Fruit fly (Drosophila melanogaster): ENCODE results near the gene RpL36A.

Gene RpL36A

DNA sequence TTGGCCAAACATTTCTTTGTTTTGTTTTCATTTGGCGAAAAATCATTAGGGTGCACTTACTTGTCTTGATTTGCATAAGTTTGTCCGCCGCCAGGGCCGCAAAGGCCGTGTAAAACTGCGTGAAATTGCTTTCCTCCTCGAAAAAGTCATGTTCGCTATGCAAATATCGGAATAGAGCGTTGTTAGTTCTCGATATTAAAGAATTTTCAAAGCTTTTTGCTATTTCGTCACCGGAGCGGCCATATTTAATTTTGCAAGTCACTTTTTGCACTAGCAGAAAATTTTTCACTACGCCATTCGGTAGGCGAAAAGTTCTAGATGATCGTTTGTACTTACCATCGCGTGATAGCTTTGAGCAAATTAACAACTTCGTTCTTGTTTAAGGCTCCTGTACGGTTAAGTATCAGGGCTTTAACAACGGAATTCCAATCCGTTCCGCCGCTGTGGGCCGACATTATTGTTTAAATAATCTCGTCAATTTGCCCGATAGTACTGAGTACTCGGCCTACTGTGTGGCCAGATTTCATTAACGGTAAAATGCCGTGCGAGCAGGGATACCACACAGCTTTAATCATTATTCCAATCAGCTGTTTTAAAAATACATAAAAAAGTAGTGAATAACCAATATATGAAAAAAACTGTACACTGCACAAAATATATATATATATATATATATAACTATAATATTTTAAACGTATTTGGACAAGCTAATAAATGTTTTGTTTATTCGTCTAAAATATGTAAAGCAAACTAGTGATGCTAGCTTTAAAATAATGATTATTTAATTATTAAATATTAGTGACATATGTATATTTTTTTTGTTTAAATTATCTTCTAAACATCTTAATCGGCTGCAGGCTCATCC lies 28.6 kb upstream of the RpL36A start, which contains the start of gene poe (continued):
- TF ChIP-seq CG13287 (GFP tag; IDR thresholded peaks at IDR 0.05; ENCODE audit: partially characterized antibody) (peak; percentile 43), Myb (GFP tag; optimal IDR thresholded peaks at IDR 0.05) (peak; percentile 15), Sry-δ (GFP tag; optimal IDR thresholded peaks at IDR 0.05) (no peak), Dfd (GFP tag; optimal IDR thresholded peaks at IDR 0.05) (no peak), Pdp1 (GFP tag; optimal IDR thresholded peaks at IDR 0.05) (no peak), CG11456 (GFP tag; IDR thresholded peaks at IDR 0.05) (0 out of 3 replicates have a peak, but pooled peaks have one; percentile 33), Neu2 (GFP tag; optimal IDR thresholded peaks at IDR 0.05; ENCODE audit: borderline replicate concordance) (no peak), Six4 (GFP tag; optimal IDR thresholded peaks at IDR 0.05) (peak; percentile 21), CG14965 (GFP tag; optimal IDR thresholded peaks at IDR 0.05; ENCODE audit: borderline replicate concordance) (no peak), CG18619 (GFP tag; optimal IDR thresholded peaks at IDR 0.05) (no peak), CG15601 (tag; optimal IDR thresholded peaks at IDR 0.05) (no peak), Xbp1 (GFP tag; optimal IDR thresholded peaks at IDR 0.05) (no peak), Jarid2 (GFP tag; optimal IDR thresholded peaks at IDR 0.05) (no peak), Gug (GFP tag; IDR thresholded peaks at IDR 0.05) (no peak), CG7786 (GFP tag; optimal IDR thresholded peaks at IDR 0.05) (no peak), Lim3 (GFP tag; IDR thresholded peaks at IDR 0.05) (no peak), Ets97D (GFP tag; optimal IDR thresholded peaks at IDR 0.05) (peak; percentile 20), dati (GFP tag; IDR thresholded peaks at IDR 0.05) (no peak), cas (GFP tag; IDR thresholded peaks at IDR 0.05) (no peak), HLH4C (GFP tag; IDR thresholded peaks at IDR 0.05; ENCODE audit: partially characterized antibody) (peak; percentile 39; the same call in 2 of the 3 replicates), fd96Cb (tag; optimal IDR thresholded peaks at IDR 0.05) (peak; percentile 57), CG12155 (GFP tag; optimal IDR thresholded peaks at IDR 0.05) (no peak), cad (GFP tag; optimal IDR thresholded peaks at IDR 0.05) (no peak), CG11085 (GFP tag; IDR thresholded peaks at IDR 0.05) (peak; percentile 49; the same call in 1 of the 2 replicates), CG13424 (tag; optimal IDR thresholded peaks at IDR 0.05) (no peak), kni (GFP tag; optimal IDR thresholded peaks at IDR 0.05) (no peak), Ets65A (GFP tag) (peak; percentile 45), tin (GFP tag; optimal IDR thresholded peaks at IDR 0.05) (no peak), fu2 (GFP tag; optimal IDR thresholded peaks at IDR 0.05) (no peak), CG2678 (tag; optimal IDR thresholded peaks at IDR 0.05) (no peak), sqz (GFP tag; optimal IDR thresholded peaks at IDR 0.05) (peak; percentile 99), CG8924 (tag; optimal IDR thresholded peaks at IDR 0.05) (peak; percentile 78), pros (GFP tag; optimal IDR thresholded peaks at IDR 0.05) (no peak), en (GFP tag; optimal IDR thresholded peaks at IDR 0.05) (no peak), Oli (tag; optimal IDR thresholded peaks at IDR 0.05) (peak; percentile 23), sug (tag; optimal IDR thresholded peaks at IDR 0.05) (no peak), CG3065 (GFP tag; optimal IDR thresholded peaks at IDR 0.05) (no peak), NK7.1 (GFP tag; optimal IDR thresholded peaks at IDR 0.05) (no peak), caup (GFP tag; optimal IDR thresholded peaks at IDR 0.05; ENCODE audit: severe bottlenecking) (peak; percentile 16), twi (tag; optimal IDR thresholded peaks at IDR 0.05) (no peak), Bteb2 (GFP tag; optimal IDR thresholded peaks at IDR 0.05) (no peak), CG34422 (GFP tag; IDR thresholded peaks at IDR 0.05) (no peak; the same call in 2 of the 3 replicates), Hand (GFP tag; optimal IDR thresholded peaks at IDR 0.05) (no peak), disco-r (GFP tag; optimal IDR thresholded peaks at IDR 0.05) (no peak), usp (GFP tag; optimal IDR thresholded peaks at IDR 0.05) (no peak), inv (GFP tag; IDR thresholded peaks at IDR 0.05; ENCODE audit: partially characterized antibody) (no peak), lmd (GFP tag; IDR thresholded peaks at IDR 0.05) (peak; percentile 57), pho (GFP tag; optimal IDR thresholded peaks at IDR 0.05) (no peak), CG15514 (GFP tag; optimal IDR thresholded peaks at IDR 0.05) (peak; percentile 62)
